Worm (Caenorhabditis elegans) whole organism, L2 larva: ENCODE measurements around the gene C08H9.18.

Source experiments
- F13H6.1 ChIP-seq: sonication (generic microtip); optimal IDR thresholded peaks from 2 replicates; lab custom pipeline; 2016; ENCODE audit warnings: missing genetic modification characterization, missing compliant biosample characterization
- R02D3.7 ChIP-seq: fragments of 150-350 bp; optimal IDR thresholded peaks from 2 replicates; lab custom pipeline; 2014; ENCODE audit warnings: missing biosample characterization, missing genetic modification characterization
- Y55F3AM.14 ChIP-seq: fragments of 200-800 bp; sonication (Bioruptor generic); optimal IDR thresholded peaks from 2 replicates; lab custom pipeline; 2018; ENCODE audit warnings: mild to moderate bottlenecking, missing genetic modification characterization, missing compliant biosample characterization
- ZK546.5 ChIP-seq: sonication (generic microtip); optimal IDR thresholded peaks from 2 replicates; lab custom pipeline; 2017; ENCODE audit warnings: missing biosample characterization, missing genetic modification characterization
- aly-2 ChIP-seq: fragments of 150-350 bp; optimal IDR thresholded peaks from 2 replicates; lab custom pipeline; 2014; ENCODE audit warnings: missing biosample characterization, missing genetic modification characterization
- ama-1 ChIP-seq: fragments of 150-350 bp; optimal IDR thresholded peaks from 2 replicates; lab custom pipeline; 2018; ENCODE audit warnings: inconsistent platforms
- ceh-16 ChIP-seq: fragments of 150-350 bp; optimal IDR thresholded peaks from 2 replicates; lab custom pipeline; 2014; ENCODE audit warnings: missing biosample characterization, missing genetic modification characterization
- ceh-82 ChIP-seq: fragments of 150-350 bp; optimal IDR thresholded peaks from 2 replicates; lab custom pipeline; 2014; ENCODE audit warnings: missing biosample characterization, missing genetic modification characterization
- dmd-4 ChIP-seq: sonication (generic microtip); optimal IDR thresholded peaks from 2 replicates; lab custom pipeline; 2017; ENCODE audit warnings: missing biosample characterization, missing genetic modification characterization
- elt-1 ChIP-seq: fragments of 150-350 bp; optimal IDR thresholded peaks from 2 replicates; lab custom pipeline; 2014; ENCODE audit warnings: missing biosample characterization, missing genetic modification characterization
- elt-3 ChIP-seq: sonication (generic microtip); optimal IDR thresholded peaks from 2 replicates; lab custom pipeline; 2017; ENCODE audit warnings: missing biosample characterization, missing genetic modification characterization
- fos-1 ChIP-seq: fragments of 150-350 bp; optimal IDR thresholded peaks from 2 replicates; lab custom pipeline; 2014; ENCODE audit warnings: missing biosample characterization, missing genetic modification characterization
- gmeb-1 ChIP-seq: fragments of 150-350 bp; optimal IDR thresholded peaks from 2 replicates; lab custom pipeline; 2014; ENCODE audit warnings: missing biosample characterization, missing genetic modification characterization
- lin-11 ChIP-seq: fragments of 150-350 bp; sonication (generic microtip); optimal IDR thresholded peaks from 2 replicates; lab custom pipeline; 2014; ENCODE audit warnings: missing biosample characterization, missing genetic modification characterization, inconsistent platforms, mixed read lengths
- lin-13 ChIP-seq: fragments of 150-350 bp; optimal IDR thresholded peaks from 2 replicates; lab custom pipeline; 2014; ENCODE audit warnings: missing biosample characterization, missing genetic modification reagents, missing genetic modification characterization
- lin-39 ChIP-seq: fragments of 150-350 bp; optimal IDR thresholded peaks from 2 replicates; lab custom pipeline; 2014; ENCODE audit warnings: missing biosample characterization, missing genetic modification reagents, missing genetic modification characterization
- lsy-2 ChIP-seq, 2 experiments: fragments of 150-350 bp in 1 of 2; sonication (generic microtip) in 1 of 2; optimal IDR thresholded peaks; 2 replicates each; lab custom pipeline; 2014 to 2017; ENCODE audit warnings: missing biosample characterization in 2 of 2, missing genetic modification characterization in 2 of 2
- mbf-1 ChIP-seq: sonication (generic microtip); optimal IDR thresholded peaks from 2 replicates; lab custom pipeline; 2017; ENCODE audit warnings: missing biosample characterization, missing genetic modification characterization
- mdl-1 ChIP-seq, 2 experiments: fragments of 150-350 bp in 1 of 2; sonication (generic microtip) in 1 of 2; optimal IDR thresholded peaks; 2 replicates each; lab custom pipeline; 2017; ENCODE audit warnings: missing biosample characterization in 2 of 2, missing genetic modification characterization in 2 of 2
- nhr-11 ChIP-seq: fragments of 150-350 bp; optimal IDR thresholded peaks from 2 replicates; lab custom pipeline; 2014; ENCODE audit warnings: missing biosample characterization, missing genetic modification characterization
- nhr-12 ChIP-seq: fragments of 150-350 bp; optimal IDR thresholded peaks from 2 replicates; lab custom pipeline; 2014; ENCODE audit warnings: missing biosample characterization, missing genetic modification characterization
- nhr-129 ChIP-seq: fragments of 150-350 bp; optimal IDR thresholded peaks from 2 replicates; lab custom pipeline; 2014; ENCODE audit warnings: missing biosample characterization, missing genetic modification characterization
- nhr-21 ChIP-seq: fragments of 150-350 bp; optimal IDR thresholded peaks from 2 replicates; lab custom pipeline; 2014; ENCODE audit warnings: missing biosample characterization, missing genetic modification characterization
- nhr-23 ChIP-seq: fragments of 150-350 bp; optimal IDR thresholded peaks from 2 replicates; lab custom pipeline; 2014; ENCODE audit warnings: missing biosample characterization, missing genetic modification reagents, missing genetic modification characterization
- nhr-237 ChIP-seq: fragments of 150-350 bp; optimal IDR thresholded peaks from 2 replicates; lab custom pipeline; 2014; ENCODE audit warnings: missing biosample characterization, missing genetic modification characterization
- nhr-25 ChIP-seq: fragments of 150-350 bp; sonication (generic microtip); optimal IDR thresholded peaks from 3 replicates; lab custom pipeline; 2014; ENCODE audit warnings: missing biosample characterization, missing genetic modification characterization
- nhr-6 ChIP-seq: fragments of 150-350 bp; optimal IDR thresholded peaks from 2 replicates; lab custom pipeline; 2014; ENCODE audit warnings: missing biosample characterization, missing genetic modification characterization
- nhr-77 ChIP-seq: fragments of 150-350 bp; optimal IDR thresholded peaks from 2 replicates; lab custom pipeline; 2014; ENCODE audit warnings: missing biosample characterization, missing genetic modification characterization
- peb-1 ChIP-seq: fragments of 150-350 bp; optimal IDR thresholded peaks from 2 replicates; lab custom pipeline; 2014; ENCODE audit warnings: missing biosample characterization, missing genetic modification characterization
- sem-4 ChIP-seq: fragments of 150-350 bp; optimal IDR thresholded peaks from 2 replicates; lab custom pipeline; 2014; ENCODE audit warnings: missing biosample characterization, missing genetic modification reagents, missing genetic modification characterization
- sma-3 ChIP-seq: sonication (generic microtip); optimal IDR thresholded peaks from 2 replicates; lab custom pipeline; 2016; ENCODE audit warnings: missing genetic modification reagents, missing genetic modification characterization, missing compliant biosample characterization
- sma-9 ChIP-seq, 2 experiments: fragments of 150-350 bp in 1 of 2; sonication (generic microtip) in 1 of 2; optimal IDR thresholded peaks; 2 replicates each; lab custom pipeline; 2014 to 2016; ENCODE audit warnings: missing genetic modification characterization in 2 of 2, mild to moderate bottlenecking in 1 of 2, missing biosample characterization in 1 of 2, missing compliant biosample characterization in 1 of 2, missing genetic modification reagents in 1 of 2, moderate library complexity in 1 of 2
- snpc-4 ChIP-seq: fragments of 150-350 bp; optimal IDR thresholded peaks from 2 replicates; lab custom pipeline; 2014; ENCODE audit warnings: missing biosample characterization, missing genetic modification characterization
- unc-39 ChIP-seq: fragments of 150-350 bp; optimal IDR thresholded peaks from 2 replicates; lab custom pipeline; 2014; ENCODE audit warnings: missing biosample characterization, missing genetic modification characterization
- unc-55 ChIP-seq: fragments of 150-350 bp; sonication (generic microtip); optimal IDR thresholded peaks from 3 replicates; lab custom pipeline; 2014; ENCODE audit warnings: missing biosample characterization, missing genetic modification reagents, missing genetic modification characterization
- unc-62 ChIP-seq: fragments of 150-350 bp; optimal IDR thresholded peaks from 2 replicates; lab custom pipeline; 2014; ENCODE audit warnings: missing biosample characterization, missing genetic modification reagents, missing genetic modification characterization
- zag-1 ChIP-seq: fragments of 150-350 bp; optimal IDR thresholded peaks from 2 replicates; lab custom pipeline; 2014; ENCODE audit warnings: missing biosample characterization, missing genetic modification characterization
- ztf-1 ChIP-seq: fragments of 200-800 bp; sonication (Bioruptor generic); conservative IDR thresholded peaks from 2 replicates; pipeline ENCODE4 v1.3.6; 2022; ENCODE audit warnings: missing genetic modification characterization, missing compliant biosample characterization
- ztf-11 ChIP-seq: sonication (generic microtip); optimal IDR thresholded peaks from 2 replicates; lab custom pipeline; 2017; ENCODE audit warnings: missing biosample characterization, missing genetic modification characterization
- ztf-4 ChIP-seq: fragments of 150-350 bp; optimal IDR thresholded peaks from 2 replicates; lab custom pipeline; 2014; ENCODE audit warnings: missing biosample characterization, missing genetic modification characterization

C08H9.18 gene

ce11 chrII:9862147-9862546 is at the start of gene C08H9.18:
Gene C08H9.18 (minus strand): TSS chrII:9862247.
- TF ChIP-seq lsy-2 (tag; optimal IDR thresholded peaks at IDR 0.05; lab: Kevin White, UChicago) (no peak), sem-4 (tag; lab: Kevin White, UChicago) (no peak), lin-39 (tag; lab: Kevin White, UChicago) (no peak), Y55F3AM.14 (GFP tag; lab: Kevin White, UChicago) (no peak), sma-3 (GFP tag; lab: Kevin White, UChicago) (no peak), nhr-23 (tag; lab: Kevin White, UChicago) (no peak)
- TF ChIP-seq, all 48 proteins: peak for 0

DNA sequence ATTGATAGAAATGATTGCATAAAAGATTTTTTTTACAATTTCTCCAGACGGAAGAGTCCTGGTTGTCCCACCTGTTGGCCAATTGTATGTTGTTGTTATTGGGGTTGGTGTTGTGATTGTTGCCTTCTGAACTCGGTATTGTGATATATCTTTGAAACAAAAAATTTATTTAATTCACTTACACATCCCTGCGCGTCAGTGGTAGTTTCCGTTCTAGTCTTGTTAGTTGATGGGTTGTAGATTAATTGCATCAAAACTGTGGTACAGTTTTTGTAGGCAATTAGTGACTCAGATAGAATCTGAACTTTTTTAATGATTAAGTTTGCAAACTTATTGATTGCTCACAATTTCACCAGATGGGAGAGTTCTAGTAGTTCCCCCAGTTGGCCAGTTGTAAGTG is 42.4 kb upstream of the C08H9.18 start:
- TF ChIP-seq ztf-1 (no peak), ceh-82 (no peak)
- TF ChIP-seq, all 48 proteins: peak for 0

DNA sequence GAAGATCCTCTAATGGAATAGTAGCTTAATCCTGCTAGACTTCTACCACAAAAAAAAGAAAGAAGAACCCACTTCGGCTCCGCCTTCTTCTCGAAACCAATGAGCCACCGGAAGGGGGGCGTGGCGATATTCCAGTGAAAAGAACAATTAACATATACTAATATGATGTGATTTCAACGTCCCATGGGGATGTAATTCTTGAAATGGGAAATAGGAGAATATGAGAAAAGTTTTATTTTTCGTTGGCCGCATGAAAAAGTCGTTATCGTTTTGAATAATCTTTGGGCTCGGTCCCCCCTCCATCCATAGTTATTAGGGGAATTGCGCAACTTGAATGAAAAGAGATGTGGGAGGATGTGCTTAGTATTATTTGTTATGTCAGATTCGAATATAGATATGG is 38.2 kb upstream of the C08H9.18 start, which contains the start of gene unc-4:
Gene unc-4 (minus strand): TSS at position 101 of the 400 bp plus-strand sequence.
- TF ChIP-seq F13H6.1 (tag; lab: Kevin White, UChicago) (no peak), unc-39 (tag; lab: Kevin White, UChicago) (no peak), nhr-23 (tag; lab: Kevin White, UChicago) (no peak)

DNA sequence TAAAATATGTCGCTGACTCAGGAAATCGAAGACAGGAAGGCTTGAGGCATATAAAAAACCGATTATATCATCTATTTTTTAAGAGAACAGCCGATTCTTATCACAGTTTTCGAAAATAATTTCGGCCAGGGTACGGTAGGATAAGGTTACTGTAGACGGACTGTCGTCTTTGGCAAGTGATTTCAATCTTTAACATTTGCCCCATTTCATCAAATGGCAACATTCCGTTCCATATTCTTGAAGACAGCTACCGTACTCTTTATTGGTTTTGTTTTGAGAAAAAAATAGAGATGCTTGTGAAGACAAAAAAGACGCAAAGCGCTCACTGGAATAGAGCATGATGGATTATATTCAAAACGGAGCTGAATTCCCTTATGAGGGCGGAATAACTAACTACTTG is 36.7 kb upstream of the C08H9.18 start:
- TF ChIP-seq nhr-23 (tag; lab: Kevin White, UChicago) (no peak), nhr-11 (tag; lab: Kevin White, UChicago) (no peak), ZK546.5 (tag; lab: Kevin White, UChicago) (no peak), Y55F3AM.14 (GFP tag; lab: Kevin White, UChicago) (no peak), zag-1 (tag; lab: Kevin White, UChicago) (no peak), unc-39 (tag; lab: Kevin White, UChicago) (no peak), mbf-1 (tag; lab: Kevin White, UChicago) (no peak)

DNA sequence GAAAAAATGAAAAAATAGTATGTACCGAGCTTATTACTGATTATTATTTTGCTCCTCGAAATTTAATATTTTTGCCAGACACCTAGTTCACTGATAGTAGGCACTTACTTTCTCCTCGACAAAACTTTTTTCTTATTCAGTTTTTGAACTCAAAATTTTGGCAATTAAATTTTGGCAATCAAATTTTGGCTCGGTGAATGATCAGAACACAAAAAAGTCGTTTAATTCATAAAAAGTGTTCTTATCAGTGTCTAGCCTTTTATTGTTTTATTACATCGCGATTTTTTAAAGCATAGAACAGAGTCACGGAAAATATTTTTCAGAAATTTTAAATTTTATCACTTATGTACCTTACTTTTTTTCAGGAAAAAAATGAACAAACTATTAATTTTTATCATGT is 33.1 kb upstream of the C08H9.18 start:
- no peak for TF ChIP-seq ceh-16
- no peak for TF ChIP-seq nhr-21
- TF ChIP-seq nhr-237 (tag; lab: Kevin White, UChicago) = no peak
- no peak for TF ChIP-seq nhr-23 (tag; lab: Kevin White, UChicago)
- no peak for TF ChIP-seq ztf-11 (tag; lab: Kevin White, UChicago)
- TF ChIP-seq lin-13 = no peak
- TF ChIP-seq mdl-1 (tag; optimal IDR thresholded peaks at IDR 0.05; lab: Kevin White, UChicago) = no peak
- no peak for TF ChIP-seq nhr-25
- TF ChIP-seq nhr-12 (tag; lab: Kevin White, UChicago) = no peak
- no peak for TF ChIP-seq elt-1 (tag; lab: Kevin White, UChicago)
- TF ChIP-seq zag-1 (tag; lab: Kevin White, UChicago) = no peak

- TF ChIP-seq fos-1 (tag; lab: Kevin White, UChicago) (no peak), nhr-77 (tag; lab: Kevin White, UChicago) (no peak), ZK546.5 (tag; lab: Kevin White, UChicago) (no peak), nhr-23 (tag; lab: Kevin White, UChicago) (no peak), mdl-1 (tag; optimal IDR thresholded peaks at IDR 0.05; lab: Kevin White, UChicago) (no peak), peb-1 (tag; lab: Kevin White, UChicago) (no peak), unc-55 (GFP tag; lab: Kevin White, UChicago) (no peak), ama-1 (lab: Kevin White, UChicago) (no peak)
Measured at ce11 chrII:9894435-9894834, 32.4 kb upstream of the C08H9.18 start, which contains the start of gene F26C11.1. Gene F26C11.1 (plus strand): TSS chrII:9894735.

DNA sequence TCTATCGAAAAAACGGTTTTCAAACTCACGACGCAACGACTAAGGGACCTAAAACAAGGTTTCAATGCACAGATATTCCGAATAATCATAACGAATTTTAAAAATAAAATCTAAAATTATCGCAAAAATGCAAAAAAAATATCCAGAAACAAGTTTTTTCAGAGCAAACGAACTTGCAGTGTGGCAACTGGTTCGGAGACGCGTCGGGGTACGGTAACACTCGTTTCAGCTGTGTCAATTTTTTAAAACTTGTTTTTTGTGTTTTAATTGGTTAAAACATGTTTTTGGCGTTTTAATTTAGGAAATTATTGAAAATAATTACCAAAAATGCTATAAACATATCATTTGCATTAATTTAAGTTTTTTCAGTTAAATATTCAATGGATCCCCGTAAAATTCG is 30.4 kb upstream of the C08H9.18 start, which contains the start of gene C08H9.16:
Gene C08H9.16 (plus strand): TSS at position 370 of the 400 bp plus-strand sequence.
- TF ChIP-seq sem-4 (tag; lab: Kevin White, UChicago) (peak; percentile 53), dmd-4 (tag; lab: Kevin White, UChicago) (no peak), snpc-4 (tag; lab: Kevin White, UChicago) (no peak), lsy-2 (tag; optimal IDR thresholded peaks at IDR 0.05; lab: Kevin White, UChicago) (peak; percentile 90 to 98), unc-62 (no peak), nhr-129 (tag; lab: Kevin White, UChicago) (peak; percentile 48), aly-2 (tag; lab: Kevin White, UChicago) (no peak), nhr-25 (no peak), peb-1 (tag; lab: Kevin White, UChicago) (no peak), ceh-82 (no peak), gmeb-1 (tag; lab: Kevin White, UChicago) (peak; percentile 53), nhr-23 (tag; lab: Kevin White, UChicago) (no peak), ZK546.5 (tag; lab: Kevin White, UChicago) (no peak), sma-9 (GFP tag; optimal IDR thresholded peaks at IDR 0.05; lab: Kevin White, UChicago) (peak; percentile 34), sma-9 (tag; optimal IDR thresholded peaks at IDR 0.05; lab: Kevin White, UChicago) (no peak), elt-3 (tag; lab: Kevin White, UChicago) (no peak), lin-13 (peak; percentile 15), zag-1 (tag; lab: Kevin White, UChicago) (no peak), R02D3.7 (tag; lab: Kevin White, UChicago) (no peak), mdl-1 (tag; optimal IDR thresholded peaks at IDR 0.05; lab: Kevin White, UChicago) (no peak), ztf-4 (no peak), nhr-6 (tag; lab: Kevin White, UChicago) (no peak), lin-11 (tag; lab: Kevin White, UChicago) (no peak), lin-39 (tag; lab: Kevin White, UChicago) (no peak)
